Worm (Caenorhabditis elegans): Measurements from ENCODE around the gene hid-1.

The hid-1 gene

ce11 chrX:2541003-2541521 is 52.2 kb downstream of the hid-1 start, which contains the start of gene F52H2.3 (continued):
- TF ChIP-seq dve-1 (tag; optimal IDR thresholded peaks at IDR 0.05; ENCODE audit: insufficient read depth) (peak; percentile 58), lir-3 (tag; optimal IDR thresholded peaks at IDR 0.05) (no peak)

ce11 chrX:2543353-2543752 is 54.5 kb downstream of the hid-1 start:
- TF ChIP-seq arid-1 (GFP tag; conservative IDR thresholded peaks at IDR 0.05) (0 out of 2 replicates have a peak, but pooled peaks have one; percentile 40), zip-11 (GFP tag; IDR thresholded peaks at IDR 0.05) (no peak), mes-2 (tag; optimal IDR thresholded peaks at IDR 0.05; ENCODE audit: poor library complexity, severe bottlenecking) (no peak), egl-43 (GFP tag; IDR thresholded peaks at IDR 0.05) (0 out of 2 replicates have a peak, but pooled peaks have one; percentile 36), saeg-2 (GFP tag; IDR thresholded peaks at IDR 0.05) (no peak), R02D3.7 (tag; optimal IDR thresholded peaks at IDR 0.05) (no peak), ztf-11 (tag; optimal IDR thresholded peaks at IDR 0.05) (no peak), duxl-1 (tag; optimal IDR thresholded peaks at IDR 0.05; ENCODE audit: poor library complexity) (no peak), vab-7 (GFP tag; IDR thresholded peaks at IDR 0.05) (no peak), fos-1 (tag; optimal IDR thresholded peaks at IDR 0.05) (no peak), skn-1 (tag; optimal IDR thresholded peaks at IDR 0.05) (no peak), ZK546.5 (tag; optimal IDR thresholded peaks at IDR 0.05) (no peak), ceh-32 (tag; optimal IDR thresholded peaks at IDR 0.05; ENCODE audit: poor library complexity) (no peak), nhr-41 (GFP tag; IDR thresholded peaks at IDR 0.05) (no peak), F37D6.2 (tag; optimal IDR thresholded peaks at IDR 0.05) (no peak), pha-4 (GFP tag; IDR thresholded peaks at IDR 0.05) (no peak), pha-4 (tag; optimal IDR thresholded peaks at IDR 0.05) (no peak), tag-97 (GFP tag; IDR thresholded peaks at IDR 0.05) (no peak), F10B5.3 (tag; optimal IDR thresholded peaks at IDR 0.05) (no peak), Y48G9A.11 (GFP tag; IDR thresholded peaks at IDR 0.05) (no peak), dmd-6 (GFP tag; IDR thresholded peaks at IDR 0.05) (peak; percentile 56), nhr-10 (tag; optimal IDR thresholded peaks at IDR 0.05) (no peak), hmg-1.1 (GFP tag; IDR thresholded peaks at IDR 0.05) (no peak), ama-1 (optimal IDR thresholded peaks at IDR 0.05) (no peak), nhr-102 (tag; optimal IDR thresholded peaks at IDR 0.05) (no peak), lin-1 (GFP tag; IDR thresholded peaks at IDR 0.05) (no peak), sdz-12 (GFP tag; optimal IDR thresholded peaks at IDR 0.05) (no peak), spr-3 (GFP tag; optimal IDR thresholded peaks at IDR 0.05) (no peak), hif-1 (tag; optimal IDR thresholded peaks at IDR 0.05) (no peak), Y105C5A.15 (GFP tag; IDR thresholded peaks at IDR 0.05) (no peak), hlh-30 (tag; optimal IDR thresholded peaks at IDR 0.05; ENCODE audit: insufficient read depth) (peak; percentile 34), mdl-1 (tag; optimal IDR thresholded peaks at IDR 0.05) (no peak), daf-16 (GFP tag; optimal IDR thresholded peaks at IDR 0.05) (no peak), daf-16 (tag; optimal IDR thresholded peaks at IDR 0.05) (peak; percentile 86), pqm-1 (tag; optimal IDR thresholded peaks at IDR 0.05) (no peak), hlh-11 (tag; optimal IDR thresholded peaks at IDR 0.05) (peak; percentile 59), daf-19 (GFP tag; conservative IDR thresholded peaks at IDR 0.05) (no peak), lim-7 (GFP tag; IDR thresholded peaks at IDR 0.05) (no peak), mdt-29 (GFP tag; IDR thresholded peaks at IDR 0.05) (no peak), zfp-2 (tag; optimal IDR thresholded peaks at IDR 0.05) (no peak), php-3 (GFP tag; IDR thresholded peaks at IDR 0.05) (no peak), mep-1 (tag; optimal IDR thresholded peaks at IDR 0.05) (peak; percentile 21), jun-1 (tag; optimal IDR thresholded peaks at IDR 0.05) (no peak), set-16 (GFP tag; IDR thresholded peaks at IDR 0.05) (no peak), nhr-28 (tag; optimal IDR thresholded peaks at IDR 0.05) (peak; percentile 59)
